Worm (Caenorhabditis elegans): ENCODE measurements around the gene oac-15.
A peak's percentile ranks its signal among the peaks of the same experiment; 100 is the strongest.

Gene oac-15

DNA sequence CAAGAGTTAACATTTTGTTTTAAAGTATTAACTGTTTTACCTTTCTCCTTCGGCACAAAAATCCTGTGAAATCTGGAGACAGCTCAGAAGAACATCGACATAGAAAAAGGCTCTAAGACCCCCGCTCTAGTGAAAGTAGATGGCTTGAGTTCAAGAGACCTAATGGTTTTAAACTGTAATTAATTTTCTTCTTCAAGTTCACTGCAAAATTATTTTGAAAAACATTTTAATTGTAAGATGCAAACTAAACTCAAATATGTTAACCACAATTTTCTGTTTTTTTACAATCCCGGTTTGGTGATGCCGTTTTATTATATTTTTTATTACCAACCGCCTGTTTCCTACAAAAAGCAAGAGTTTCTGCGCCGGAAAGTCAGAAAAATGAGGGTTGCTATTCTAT lies 23.9 kb upstream of the oac-15 start, which contains the start of gene clec-233:
TSS of gene clec-233 (plus strand) at position 301 of the 400 bp plus-strand sequence.
- TF ChIP-seq nhr-2 (tag; optimal IDR thresholded peaks at IDR 0.05) (no peak), hlh-1 (tag; optimal IDR thresholded peaks at IDR 0.05) (no peak), sptf-1 (tag; optimal IDR thresholded peaks at IDR 0.05) (no peak), snpc-4 (tag; optimal IDR thresholded peaks at IDR 0.05) (no peak), mep-1 (tag; optimal IDR thresholded peaks at IDR 0.05) (no peak), elt-3 (tag; optimal IDR thresholded peaks at IDR 0.05) (no peak), bed-3 (GFP tag; optimal IDR thresholded peaks at IDR 0.05) (no peak), nhr-237 (tag; optimal IDR thresholded peaks at IDR 0.05) (no peak), flh-1 (GFP tag; optimal IDR thresholded peaks at IDR 0.05) (no peak), ham-2 (GFP tag; optimal IDR thresholded peaks at IDR 0.05) (no peak)

ce11 chrV:16232180-16232579 lies 22.4 kb upstream of the oac-15 start, which contains the start of gene gst-22:
Gene gst-22 (minus strand): TSS chrV:16232282.
- TF ChIP-seq drap-1 (GFP tag; optimal IDR thresholded peaks at IDR 0.05) (no peak), nhr-237 (tag; optimal IDR thresholded peaks at IDR 0.05) (no peak), lsy-2 (tag; optimal IDR thresholded peaks at IDR 0.05) (no peak), M03D4.4 (tag; optimal IDR thresholded peaks at IDR 0.05) (no peak), ceh-43 (GFP tag; optimal IDR thresholded peaks at IDR 0.05) (no peak), bed-3 (GFP tag; optimal IDR thresholded peaks at IDR 0.05) (no peak), nhr-2 (tag; optimal IDR thresholded peaks at IDR 0.05) (no peak), nhr-76 (tag; optimal IDR thresholded peaks at IDR 0.05) (no peak), cnd-1 (tag; optimal IDR thresholded peaks at IDR 0.05) (no peak), lin-13 (tag; optimal IDR thresholded peaks at IDR 0.05) (no peak), sem-2 (GFP tag; optimal IDR thresholded peaks at IDR 0.05) (no peak), lin-32 (GFP tag; optimal IDR thresholded peaks at IDR 0.05) (no peak), ceh-83 (GFP tag; optimal IDR thresholded peaks at IDR 0.05) (no peak), unc-62 (GFP tag; optimal IDR thresholded peaks at IDR 0.05) (no peak), blmp-1 (tag; optimal IDR thresholded peaks at IDR 0.05) (no peak), pha-4 (tag; optimal IDR thresholded peaks at IDR 0.05) (no peak), unc-120 (tag; optimal IDR thresholded peaks at IDR 0.05; ENCODE audit: poor library complexity, severe bottlenecking) (no peak), ces-1 (GFP tag; optimal IDR thresholded peaks at IDR 0.05) (no peak), ceh-39 (tag; optimal IDR thresholded peaks at IDR 0.05) (no peak), hlh-1 (tag; optimal IDR thresholded peaks at IDR 0.05) (no peak)

DNA sequence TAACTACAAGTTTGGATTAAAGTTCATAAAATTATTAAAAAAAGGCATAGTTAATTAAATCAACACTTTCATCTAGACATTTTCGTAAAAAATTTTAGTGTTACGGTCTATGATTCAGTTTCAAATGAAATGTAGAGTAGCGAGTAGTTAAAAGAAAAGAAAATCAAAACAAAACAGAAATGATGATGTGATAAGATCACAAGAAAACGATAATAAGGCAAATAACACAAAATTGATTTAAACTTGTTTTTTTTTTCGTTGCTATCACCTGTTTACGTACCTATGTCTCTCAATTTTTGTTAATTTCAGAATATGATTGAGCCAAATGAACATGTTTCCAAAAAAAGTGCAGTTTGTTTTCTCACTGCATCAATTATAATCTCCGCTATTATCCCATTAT lies 20.2 kb upstream of the oac-15 start, which contains the start of the genes F21H7.2 and F21H7.12:
TSS of gene F21H7.2 (minus strand) at position 101 of the 400 bp plus-strand sequence.
TSS of gene F21H7.12 (plus strand) at position 270 of the 400 bp plus-strand sequence.
- TF ChIP-seq lin-32 (GFP tag; optimal IDR thresholded peaks at IDR 0.05) (no peak), unc-39 (tag; optimal IDR thresholded peaks at IDR 0.05) (no peak), nhr-28 (tag; optimal IDR thresholded peaks at IDR 0.05) (no peak), zip-8 (tag; optimal IDR thresholded peaks at IDR 0.05) (no peak), sptf-1 (tag; optimal IDR thresholded peaks at IDR 0.05) (no peak), snpc-4 (tag; optimal IDR thresholded peaks at IDR 0.05) (no peak), tbx-8 (GFP tag; optimal IDR thresholded peaks at IDR 0.05) (no peak), mls-2 (tag; optimal IDR thresholded peaks at IDR 0.05) (no peak), mab-5 (tag; optimal IDR thresholded peaks at IDR 0.05) (no peak), ceh-43 (GFP tag; optimal IDR thresholded peaks at IDR 0.05) (no peak), unc-62 (GFP tag; optimal IDR thresholded peaks at IDR 0.05) (no peak), nhr-2 (tag; optimal IDR thresholded peaks at IDR 0.05) (no peak), nhr-76 (tag; optimal IDR thresholded peaks at IDR 0.05) (no peak), unc-120 (tag; optimal IDR thresholded peaks at IDR 0.05; ENCODE audit: poor library complexity, severe bottlenecking) (no peak), lsy-2 (tag; optimal IDR thresholded peaks at IDR 0.05) (no peak)

- TF ChIP-seq nhr-237 (tag; optimal IDR thresholded peaks at IDR 0.05) (no peak), zip-8 (tag; optimal IDR thresholded peaks at IDR 0.05) (peak; percentile 69)
Measured at ce11 chrV:16229439-16229838, 19.7 kb upstream of the oac-15 start.

DNA sequence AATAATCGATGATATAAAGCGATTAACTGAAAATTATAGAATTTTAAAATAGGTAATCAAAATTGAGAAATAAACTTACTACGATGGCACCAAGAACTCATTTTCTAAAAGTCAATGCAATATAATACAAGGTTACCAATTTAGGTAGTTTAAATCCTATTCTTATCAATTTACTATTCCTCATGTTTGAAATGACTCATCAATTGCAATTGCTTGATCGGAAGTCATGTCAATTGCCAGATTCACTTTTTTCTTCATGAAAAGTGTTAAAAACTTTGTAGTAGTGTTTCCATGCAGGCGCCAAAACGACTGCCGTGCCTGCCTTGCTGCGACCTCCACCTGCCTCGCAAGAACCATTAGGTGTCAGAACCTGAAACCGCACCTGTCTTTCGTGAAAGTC lies 16.8 kb upstream of the oac-15 start, which contains the start of gene F11A5.13:
TSS of gene F11A5.13 (minus strand) at position 101 of the 400 bp plus-strand sequence.
- no peak for TF ChIP-seq ztf-11 (tag; optimal IDR thresholded peaks at IDR 0.05)
- TF ChIP-seq drap-1 (GFP tag; optimal IDR thresholded peaks at IDR 0.05) = no peak
- TF ChIP-seq tbx-8 (GFP tag; optimal IDR thresholded peaks at IDR 0.05) = no peak
- TF ChIP-seq elt-1 (tag; optimal IDR thresholded peaks at IDR 0.05; ENCODE audit: borderline replicate concordance, insufficient read depth) = no peak
- no peak for TF ChIP-seq unc-120 (tag; optimal IDR thresholded peaks at IDR 0.05; ENCODE audit: poor library complexity, severe bottlenecking)
- no peak for TF ChIP-seq zip-8 (tag; optimal IDR thresholded peaks at IDR 0.05)
- TF ChIP-seq sem-2 (GFP tag; optimal IDR thresholded peaks at IDR 0.05) = no peak
- TF ChIP-seq cnd-1 (tag; optimal IDR thresholded peaks at IDR 0.05) = no peak
- no peak for TF ChIP-seq sptf-1 (tag; optimal IDR thresholded peaks at IDR 0.05)
- TF ChIP-seq lin-32 (GFP tag; optimal IDR thresholded peaks at IDR 0.05) = no peak
- no peak for TF ChIP-seq elt-3 (tag; optimal IDR thresholded peaks at IDR 0.05)

Data from whole organism, mixed stage, embryonic.